Worm (Caenorhabditis elegans): ENCODE results near the gene mcp-1.
A peak's percentile ranks its signal among the peaks of the same experiment; 100 is the strongest.

Gene mcp-1

DNA sequence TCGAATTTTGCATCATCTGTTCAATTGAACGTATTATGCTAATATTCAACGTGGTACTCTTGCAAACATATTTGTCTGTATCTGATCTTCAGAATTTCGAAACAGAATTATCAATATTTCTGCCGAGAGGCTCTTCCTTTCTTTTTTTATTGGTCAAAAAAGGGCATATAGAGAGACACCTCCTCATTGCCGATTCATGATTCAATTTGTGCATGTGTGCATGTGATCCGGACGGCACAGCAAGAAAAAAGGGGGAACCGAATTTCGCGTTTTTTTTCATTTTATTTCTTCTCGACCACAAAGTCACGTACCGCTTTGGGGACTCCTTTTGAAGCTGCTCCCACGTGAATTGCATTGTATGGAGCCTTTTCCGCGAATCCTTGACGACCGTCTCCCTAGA lies at the start of gene mcp-1:
Gene mcp-1 (plus strand): TSS at position 292 of the 400 bp plus-strand sequence.
- TF ChIP-seq lin-32 (GFP tag; optimal IDR thresholded peaks at IDR 0.05), result no peak
- TF ChIP-seq ces-1 (GFP tag; optimal IDR thresholded peaks at IDR 0.05), result no peak
- TF ChIP-seq nhr-237 (tag; optimal IDR thresholded peaks at IDR 0.05), result no peak
- no peak for TF ChIP-seq cnd-1 (tag; optimal IDR thresholded peaks at IDR 0.05)
- no peak for TF ChIP-seq sem-2 (GFP tag; optimal IDR thresholded peaks at IDR 0.05)
- no peak for TF ChIP-seq nhr-28 (tag; optimal IDR thresholded peaks at IDR 0.05)
- no peak for TF ChIP-seq nhr-12 (tag; optimal IDR thresholded peaks at IDR 0.05)
- TF ChIP-seq ztf-11 (tag; optimal IDR thresholded peaks at IDR 0.05), result no peak
- no peak for TF ChIP-seq ceh-43 (GFP tag; optimal IDR thresholded peaks at IDR 0.05)
- TF ChIP-seq tbx-8 (GFP tag; optimal IDR thresholded peaks at IDR 0.05), result no peak
- TF ChIP-seq lsy-2 (tag; optimal IDR thresholded peaks at IDR 0.05), result no peak
- TF ChIP-seq unc-120 (tag; optimal IDR thresholded peaks at IDR 0.05; ENCODE audit: poor library complexity, severe bottlenecking), result no peak
- TF ChIP-seq mab-5 (tag; optimal IDR thresholded peaks at IDR 0.05), result no peak
- TF ChIP-seq ham-2 (GFP tag; optimal IDR thresholded peaks at IDR 0.05), result no peak
- TF ChIP-seq elt-3 (tag; optimal IDR thresholded peaks at IDR 0.05), result no peak
- TF ChIP-seq hlh-1 (tag; optimal IDR thresholded peaks at IDR 0.05), result no peak

DNA sequence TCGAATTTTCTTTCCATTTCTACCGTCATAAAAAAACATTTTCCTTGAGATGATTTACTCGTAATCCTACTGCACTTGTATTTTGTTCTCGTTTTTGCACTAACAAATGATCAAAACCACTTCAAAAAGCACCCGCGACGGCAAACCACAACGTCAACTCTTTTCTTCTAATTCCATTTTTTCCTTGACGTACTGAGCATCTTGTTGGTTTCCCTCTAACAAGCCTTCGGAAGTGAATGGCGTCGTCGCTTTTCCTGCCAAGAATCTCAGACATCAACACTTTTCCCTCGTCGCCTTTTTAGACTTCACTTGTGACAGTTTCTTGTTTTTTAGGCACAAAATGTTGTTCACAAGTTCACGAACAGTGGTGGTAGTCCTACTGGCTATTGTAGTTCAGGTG lies 49.2 kb upstream of the mcp-1 start, which contains the start of gene C04E6.13:
Gene C04E6.13 (plus strand): TSS at position 301 of the 400 bp plus-strand sequence.
- TF ChIP-seq elt-1 (tag; optimal IDR thresholded peaks at IDR 0.05; ENCODE audit: borderline replicate concordance, insufficient read depth), result no peak
- no peak for TF ChIP-seq ces-1 (GFP tag; optimal IDR thresholded peaks at IDR 0.05)
- TF ChIP-seq unc-62 (GFP tag; optimal IDR thresholded peaks at IDR 0.05), result no peak
- TF ChIP-seq ceh-83 (GFP tag; optimal IDR thresholded peaks at IDR 0.05), result no peak
- TF ChIP-seq bed-3 (GFP tag; optimal IDR thresholded peaks at IDR 0.05), result no peak
- TF ChIP-seq mls-2 (tag; optimal IDR thresholded peaks at IDR 0.05), result no peak
- TF ChIP-seq unc-120 (tag; optimal IDR thresholded peaks at IDR 0.05; ENCODE audit: poor library complexity, severe bottlenecking), result no peak
- no peak for TF ChIP-seq nhr-237 (tag; optimal IDR thresholded peaks at IDR 0.05)
- TF ChIP-seq sem-2 (GFP tag; optimal IDR thresholded peaks at IDR 0.05), result no peak
- TF ChIP-seq ham-2 (GFP tag; optimal IDR thresholded peaks at IDR 0.05), result no peak
- TF ChIP-seq nhr-2 (tag; optimal IDR thresholded peaks at IDR 0.05), result no peak
- TF ChIP-seq zip-8 (tag; optimal IDR thresholded peaks at IDR 0.05), result no peak
- no peak for TF ChIP-seq blmp-1 (tag; optimal IDR thresholded peaks at IDR 0.05)
- TF ChIP-seq pha-4 (tag; optimal IDR thresholded peaks at IDR 0.05), result no peak

DNA sequence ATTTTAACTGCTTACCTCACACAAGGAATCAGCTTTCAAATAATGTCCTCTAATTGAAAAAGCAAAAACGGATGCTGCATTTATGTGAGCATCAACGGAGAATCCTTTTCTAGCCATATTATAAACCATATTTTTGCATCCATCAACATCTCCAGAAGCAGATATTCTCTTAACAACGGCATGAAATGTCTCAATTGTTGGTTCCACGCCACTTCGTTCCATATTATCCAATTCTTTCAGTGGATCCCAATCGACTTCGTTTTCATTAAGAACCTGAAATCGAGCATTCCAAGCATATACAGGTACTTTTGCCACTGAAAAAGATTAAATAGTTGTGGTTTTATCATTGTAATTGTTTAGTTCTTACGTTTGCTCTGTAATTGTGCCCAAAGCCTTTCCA lies 44.7 kb upstream of the mcp-1 start:
- no peak for TF ChIP-seq lin-13 (tag; optimal IDR thresholded peaks at IDR 0.05)
- no peak for TF ChIP-seq unc-39 (tag; optimal IDR thresholded peaks at IDR 0.05)
- TF ChIP-seq elt-1 (tag; optimal IDR thresholded peaks at IDR 0.05; ENCODE audit: borderline replicate concordance, insufficient read depth), result no peak

DNA sequence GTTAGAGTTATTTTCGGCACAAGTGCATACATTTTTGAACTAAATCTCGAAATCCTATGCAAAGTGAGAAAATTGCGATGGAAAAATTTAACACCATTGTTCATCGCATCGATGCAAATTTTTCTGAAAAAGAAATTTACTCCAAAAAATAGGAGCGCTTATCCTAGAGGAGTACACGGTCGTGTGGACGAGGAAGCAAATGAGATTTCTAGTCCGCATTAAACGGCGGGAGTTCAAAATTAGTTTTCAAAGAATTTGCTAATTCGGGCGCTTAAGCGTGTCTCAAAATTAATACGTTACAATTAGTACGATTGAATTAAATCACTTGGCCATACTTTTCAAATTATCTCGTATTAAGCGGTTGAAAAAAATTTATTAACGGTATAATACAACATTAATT lies 43.9 kb upstream of the mcp-1 start, which contains the start of gene lrpr-1:
Gene lrpr-1 (minus strand): TSS at position 185 of the 400 bp plus-strand sequence.
- no peak for TF ChIP-seq ceh-83 (GFP tag; optimal IDR thresholded peaks at IDR 0.05)
- peak; percentile 15 for TF ChIP-seq nhr-237 (tag; optimal IDR thresholded peaks at IDR 0.05)
- peak; percentile 30 for TF ChIP-seq mep-1 (tag; optimal IDR thresholded peaks at IDR 0.05)
- TF ChIP-seq unc-62 (GFP tag; optimal IDR thresholded peaks at IDR 0.05), result no peak
- TF ChIP-seq M03D4.4 (tag; optimal IDR thresholded peaks at IDR 0.05), result no peak
- TF ChIP-seq bed-3 (GFP tag; optimal IDR thresholded peaks at IDR 0.05), result no peak
- no peak for TF ChIP-seq nhr-12 (tag; optimal IDR thresholded peaks at IDR 0.05)

DNA sequence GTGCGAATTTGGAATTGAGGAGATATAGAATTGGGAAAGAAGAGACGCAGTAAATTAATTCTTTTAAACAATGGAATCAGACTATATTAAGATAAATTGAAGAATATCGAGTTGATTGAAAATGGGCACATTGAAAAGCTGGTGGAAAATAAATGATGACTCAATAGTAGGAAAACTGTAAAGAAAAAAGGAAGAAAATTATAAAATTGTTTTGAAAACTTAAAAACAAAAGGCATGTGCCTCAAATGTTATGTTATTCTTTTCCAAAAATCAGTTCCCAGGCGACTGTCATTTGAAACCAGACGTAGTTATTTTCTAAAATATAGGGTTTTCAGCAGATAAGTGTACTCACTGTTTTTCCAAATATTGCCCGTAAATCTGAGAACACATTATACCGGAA lies 41.7 kb upstream of the mcp-1 start, which contains the start of gene C04E6.12:
Gene C04E6.12 (minus strand): TSS at position 101 of the 400 bp plus-strand sequence.
- TF ChIP-seq unc-39 (tag; optimal IDR thresholded peaks at IDR 0.05) (no peak), blmp-1 (tag; optimal IDR thresholded peaks at IDR 0.05) (no peak), elt-1 (tag; optimal IDR thresholded peaks at IDR 0.05; ENCODE audit: borderline replicate concordance, insufficient read depth) (no peak), tbx-8 (GFP tag; optimal IDR thresholded peaks at IDR 0.05) (no peak), nhr-237 (tag; optimal IDR thresholded peaks at IDR 0.05) (no peak), nhr-2 (tag; optimal IDR thresholded peaks at IDR 0.05) (no peak), hlh-1 (tag; optimal IDR thresholded peaks at IDR 0.05) (no peak), nhr-76 (tag; optimal IDR thresholded peaks at IDR 0.05) (no peak), mls-2 (tag; optimal IDR thresholded peaks at IDR 0.05) (no peak), nhr-12 (tag; optimal IDR thresholded peaks at IDR 0.05) (no peak), ham-2 (GFP tag; optimal IDR thresholded peaks at IDR 0.05) (no peak), pha-4 (tag; optimal IDR thresholded peaks at IDR 0.05) (no peak), lsy-2 (tag; optimal IDR thresholded peaks at IDR 0.05) (no peak), bed-3 (GFP tag; optimal IDR thresholded peaks at IDR 0.05) (no peak)
